Fruit fly (Drosophila melanogaster) whole organism, embryonic: Measurements from ENCODE around the gene Rsph1.
A peak's percentile ranks its signal among the peaks of the same experiment; 100 is the strongest.

Source experiments
- Antp ChIP-seq: fragments of 200-800 bp; sonication (Bioruptor generic); optimal IDR thresholded peaks from 3 replicates; lab custom pipeline; 2016; ENCODE audit warnings: missing biosample characterization, missing genetic modification characterization
- Asciz ChIP-seq: fragments of 200-800 bp; sonication (Bioruptor generic); optimal IDR thresholded peaks from 2 replicates; lab custom pipeline; 2017; ENCODE audit warnings: missing biosample characterization, mild to moderate bottlenecking, missing genetic modification characterization, missing genetic modification reagents
- B-H1 ChIP-seq: fragments of 200-800 bp; sonication (Bioruptor generic); IDR thresholded peaks from 3 replicates; pipeline ENCODE4 v1.3.6; 2022; ENCODE audit warnings: missing biosample characterization, missing genetic modification characterization
- B-H2 ChIP-seq: fragments of 200-800 bp; sonication (Bioruptor generic); optimal IDR thresholded peaks from 2 replicates; lab custom pipeline; 2018; ENCODE audit warnings: missing biosample characterization, mild to moderate bottlenecking, missing genetic modification characterization
- CG10431 ChIP-seq: fragments of 200-800 bp; sonication (Bioruptor generic); optimal IDR thresholded peaks from 3 replicates; lab custom pipeline; 2018; ENCODE audit warnings: missing biosample characterization, mild to moderate bottlenecking, missing genetic modification characterization
- CG10462 ChIP-seq: fragments of 200-800 bp; sonication (Bioruptor generic); optimal IDR thresholded peaks from 2 replicates; lab custom pipeline; 2016; ENCODE audit warnings: missing biosample characterization, missing genetic modification characterization
- CG11504 ChIP-seq: fragments of 200-800 bp; sonication (Bioruptor generic); optimal IDR thresholded peaks from 3 replicates; lab custom pipeline; 2019; ENCODE audit warnings: missing biosample characterization, mild to moderate bottlenecking, missing genetic modification characterization, moderate library complexity
- CG11696 ChIP-seq: fragments of 200-800 bp; sonication (Bioruptor generic); IDR thresholded peaks from 2 replicates; pipeline ENCODE4 v1.3.6; 2022; ENCODE audit warnings: missing biosample characterization, missing genetic modification characterization
- CG12219 ChIP-seq: fragments of 200-800 bp; sonication (Bioruptor generic); optimal IDR thresholded peaks from 3 replicates; lab custom pipeline; 2018; ENCODE audit warnings: missing biosample characterization, mild to moderate bottlenecking, missing genetic modification characterization
- CG12236 ChIP-seq: fragments of 200-800 bp; sonication (Bioruptor generic); optimal IDR thresholded peaks from 2 replicates; lab custom pipeline; 2016; ENCODE audit warnings: missing biosample characterization, missing genetic modification characterization
- CG12391 ChIP-seq: fragments of 200-800 bp; sonication (Bioruptor generic); optimal IDR thresholded peaks from 3 replicates; lab custom pipeline; 2018; ENCODE audit warnings: missing biosample characterization, mild to moderate bottlenecking, missing genetic modification characterization, moderate library complexity
- CG12744 ChIP-seq: fragments of 200-800 bp; sonication (Bioruptor generic); optimal IDR thresholded peaks from 2 replicates; lab custom pipeline; 2016; ENCODE audit warnings: missing biosample characterization, missing genetic modification characterization
- CG13296 ChIP-seq: fragments of 200-800 bp; sonication (Bioruptor generic); optimal IDR thresholded peaks from 3 replicates; lab custom pipeline; 2018; ENCODE audit warnings: missing biosample characterization, mild to moderate bottlenecking, missing genetic modification characterization
- CG13775 ChIP-seq: fragments of 200-800 bp; sonication (Bioruptor generic); optimal IDR thresholded peaks from 3 replicates; lab custom pipeline; 2017; ENCODE audit warnings: missing biosample characterization, mild to moderate bottlenecking, missing genetic modification characterization
- CG1647 ChIP-seq: fragments of 200-800 bp; sonication (Bioruptor generic); optimal IDR thresholded peaks from 3 replicates; lab custom pipeline; 2016; ENCODE audit warnings: missing biosample characterization, missing genetic modification characterization
- CG1792 ChIP-seq: fragments of 200-800 bp; sonication (Bioruptor generic); optimal IDR thresholded peaks from 2 replicates; lab custom pipeline; 2016; ENCODE audit warnings: missing biosample characterization, missing genetic modification characterization
- CG31365 ChIP-seq: fragments of 200-800 bp; sonication (Bioruptor generic); optimal IDR thresholded peaks from 2 replicates; lab custom pipeline; 2018; ENCODE audit warnings: missing biosample characterization, mild to moderate bottlenecking, missing genetic modification characterization
- CG33213 ChIP-seq: fragments of 200-800 bp; sonication (Bioruptor generic); optimal IDR thresholded peaks from 3 replicates; lab custom pipeline; 2016; ENCODE audit warnings: missing biosample characterization, missing genetic modification characterization
- CG34376 ChIP-seq: fragments of 200-800 bp; sonication (Bioruptor generic); optimal IDR thresholded peaks from 2 replicates; lab custom pipeline; 2018; ENCODE audit warnings: missing biosample characterization, mild to moderate bottlenecking, missing genetic modification characterization
- CG4360 ChIP-seq: fragments of 200-800 bp; sonication (Bioruptor generic); IDR thresholded peaks from 2 replicates; pipeline ENCODE4 v1.3.6; 2022; ENCODE audit warnings: missing biosample characterization, missing genetic modification characterization
- CG7372 ChIP-seq: fragments of 200-800 bp; sonication (Bioruptor generic); IDR thresholded peaks from 2 replicates; pipeline ENCODE4 v1.3.6; 2022; ENCODE audit warnings: missing biosample characterization, missing genetic modification characterization
- CG7839 ChIP-seq: fragments of 200-800 bp; sonication (Bioruptor generic); optimal IDR thresholded peaks from 3 replicates; lab custom pipeline; 2018; ENCODE audit warnings: missing biosample characterization, mild to moderate bottlenecking, missing genetic modification characterization, moderate library complexity
- CG8089 ChIP-seq: fragments of 200-800 bp; sonication (Bioruptor generic); optimal IDR thresholded peaks from 3 replicates; lab custom pipeline; 2016; ENCODE audit warnings: missing biosample characterization, missing genetic modification characterization
- CG8290 ChIP-seq, 3 experiments: fragments of 200-800 bp; sonication (Bioruptor generic); optimal IDR thresholded peaks; 2 replicates each; lab custom pipeline; 2016 to 2019; ENCODE audit warnings: missing biosample characterization in 3 of 3, missing genetic modification characterization in 3 of 3, mild to moderate bottlenecking in 2 of 3, moderate library complexity in 1 of 3
- CG8944 ChIP-seq: fragments of 200-800 bp; sonication (Bioruptor generic); optimal IDR thresholded peaks from 3 replicates; lab custom pipeline; 2016; ENCODE audit warnings: missing biosample characterization, missing genetic modification characterization
- D ChIP-seq, 2 experiments: fragments of 200-800 bp in 1 of 2; fragments of >200 bp in 1 of 2; sonication (Bioruptor generic) in 1 of 2; optimal IDR thresholded peaks; 2 replicates in 1 of 2; 3 replicates in 1 of 2; lab custom pipeline; 2017; ENCODE audit warnings: mild to moderate bottlenecking in 1 of 2, missing biosample characterization in 1 of 2, missing genetic modification characterization in 1 of 2, missing genetic modification reagents in 1 of 2
- D19A ChIP-seq: fragments of 200-800 bp; optimal IDR thresholded peaks from 3 replicates; lab custom pipeline; 2019; ENCODE audit warnings: missing biosample characterization, mild to moderate bottlenecking, missing genetic modification characterization, moderate library complexity
- Ets97D ChIP-seq: fragments of 200-800 bp; sonication (Bioruptor generic); optimal IDR thresholded peaks from 3 replicates; lab custom pipeline; 2016; ENCODE audit warnings: missing biosample characterization, missing genetic modification characterization
- HHEX ChIP-seq: fragments of 200-800 bp; sonication (Bioruptor generic); optimal IDR thresholded peaks from 3 replicates; lab custom pipeline; 2017; ENCODE audit warnings: missing biosample characterization, mild to moderate bottlenecking, missing genetic modification characterization, missing genetic modification reagents
- HmgD ChIP-seq: fragments of 200-800 bp; sonication (Bioruptor generic); optimal IDR thresholded peaks from 3 replicates; lab custom pipeline; 2016; ENCODE audit warnings: missing biosample characterization, missing genetic modification characterization
- Hmx ChIP-seq: fragments of 200-800 bp; sonication (Bioruptor generic); optimal IDR thresholded peaks from 2 replicates; lab custom pipeline; 2016; ENCODE audit warnings: missing biosample characterization, missing genetic modification characterization
- Kr ChIP-seq: fragments of 200-800 bp; sonication (Bioruptor generic); optimal IDR thresholded peaks from 2 replicates; lab custom pipeline; 2017; ENCODE audit warnings: missing biosample characterization, mild to moderate bottlenecking, missing genetic modification characterization
- Mad ChIP-seq: fragments of 200-800 bp; sonication (Bioruptor generic); optimal IDR thresholded peaks from 2 replicates; lab custom pipeline; 2016; ENCODE audit warnings: missing biosample characterization, missing genetic modification characterization
- Meics ChIP-seq: fragments of 200-800 bp; sonication (Bioruptor generic); optimal IDR thresholded peaks from 2 replicates; lab custom pipeline; 2017; ENCODE audit warnings: missing biosample characterization, mild to moderate bottlenecking, missing genetic modification characterization
- PHDP ChIP-seq: fragments of 200-800 bp; sonication (Bioruptor generic); optimal IDR thresholded peaks from 3 replicates; lab custom pipeline; 2018; ENCODE audit warnings: missing biosample characterization, mild to moderate bottlenecking, missing genetic modification characterization, moderate library complexity
- Ptx1 ChIP-seq: fragments of 200-800 bp; sonication (Bioruptor generic); IDR thresholded peaks from 2 replicates; pipeline ENCODE4 v1.3.6; 2022; ENCODE audit warnings: missing biosample characterization, missing genetic modification characterization
- Rx ChIP-seq: fragments of 200-800 bp; sonication (Bioruptor generic); IDR thresholded peaks from 2 replicates; pipeline ENCODE4 v1.3.6; 2022; ENCODE audit warnings: missing biosample characterization, missing genetic modification characterization
- Scr ChIP-seq: fragments of 200-800 bp; sonication (Bioruptor generic); IDR thresholded peaks from 2 replicates; pipeline ENCODE4 v1.3.6; 2022; ENCODE audit warnings: missing biosample characterization, missing genetic modification characterization; ENCODE audit not compliant: partially characterized antibody
- Ssrp ChIP-seq: fragments of 200-800 bp; sonication (Bioruptor generic); optimal IDR thresholded peaks from 2 replicates; lab custom pipeline; 2018; ENCODE audit warnings: missing biosample characterization, mild to moderate bottlenecking, missing genetic modification characterization, moderate library complexity
- ab ChIP-seq: fragments of 200-800 bp; sonication (Bioruptor generic); optimal IDR thresholded peaks from 2 replicates; lab custom pipeline; 2016; ENCODE audit warnings: missing biosample characterization, missing genetic modification characterization
- bowl ChIP-seq: fragments of 200-800 bp; sonication (Bioruptor generic); IDR thresholded peaks from 2 replicates; pipeline ENCODE4 v1.3.6; 2022; ENCODE audit warnings: missing biosample characterization, missing genetic modification characterization
- cad ChIP-seq: fragments of >200 bp; optimal IDR thresholded peaks from 2 replicates; lab custom pipeline; 2017; ENCODE audit warnings: missing biosample characterization, missing genetic modification characterization
- caup ChIP-seq: fragments of 200-800 bp; sonication (Bioruptor generic); optimal IDR thresholded peaks from 3 replicates; lab custom pipeline; 2017; ENCODE audit warnings: missing biosample characterization, mild to moderate bottlenecking, missing genetic modification characterization, moderate library complexity; ENCODE audit not compliant: severe bottlenecking
- fru ChIP-seq: fragments of >200 bp; optimal IDR thresholded peaks from 2 replicates; lab custom pipeline; 2017
- gsb-n ChIP-seq: fragments of 200-800 bp; sonication (Bioruptor generic); optimal IDR thresholded peaks from 3 replicates; lab custom pipeline; 2018; ENCODE audit warnings: missing biosample characterization, mild to moderate bottlenecking, missing genetic modification characterization
- h ChIP-seq: fragments of >200 bp; optimal IDR thresholded peaks from 2 replicates; lab custom pipeline; 2017
- oc ChIP-seq: fragments of 200-800 bp; sonication (Bioruptor generic); optimal IDR thresholded peaks from 2 replicates; lab custom pipeline; 2018; ENCODE audit warnings: missing biosample characterization, mild to moderate bottlenecking, missing genetic modification characterization, moderate library complexity
- stwl ChIP-seq: fragments of 200-800 bp; sonication (Bioruptor generic); optimal IDR thresholded peaks from 3 replicates; lab custom pipeline; 2018; ENCODE audit warnings: missing biosample characterization, mild to moderate bottlenecking, missing genetic modification characterization, moderate library complexity
- tin ChIP-seq: fragments of 200-800 bp; sonication (Bioruptor generic); optimal IDR thresholded peaks from 3 replicates; lab custom pipeline; 2016; ENCODE audit warnings: missing biosample characterization, missing genetic modification characterization
- trem ChIP-seq: fragments of 200-800 bp; optimal IDR thresholded peaks from 3 replicates; lab custom pipeline; 2019; ENCODE audit warnings: missing biosample characterization, mild to moderate bottlenecking, missing genetic modification characterization, moderate library complexity
- wek ChIP-seq: fragments of 200-800 bp; sonication (Bioruptor generic); optimal IDR thresholded peaks from 3 replicates; lab custom pipeline; 2018; ENCODE audit warnings: missing biosample characterization, mild to moderate bottlenecking, missing genetic modification characterization, moderate library complexity

Gene Rsph1

DNA sequence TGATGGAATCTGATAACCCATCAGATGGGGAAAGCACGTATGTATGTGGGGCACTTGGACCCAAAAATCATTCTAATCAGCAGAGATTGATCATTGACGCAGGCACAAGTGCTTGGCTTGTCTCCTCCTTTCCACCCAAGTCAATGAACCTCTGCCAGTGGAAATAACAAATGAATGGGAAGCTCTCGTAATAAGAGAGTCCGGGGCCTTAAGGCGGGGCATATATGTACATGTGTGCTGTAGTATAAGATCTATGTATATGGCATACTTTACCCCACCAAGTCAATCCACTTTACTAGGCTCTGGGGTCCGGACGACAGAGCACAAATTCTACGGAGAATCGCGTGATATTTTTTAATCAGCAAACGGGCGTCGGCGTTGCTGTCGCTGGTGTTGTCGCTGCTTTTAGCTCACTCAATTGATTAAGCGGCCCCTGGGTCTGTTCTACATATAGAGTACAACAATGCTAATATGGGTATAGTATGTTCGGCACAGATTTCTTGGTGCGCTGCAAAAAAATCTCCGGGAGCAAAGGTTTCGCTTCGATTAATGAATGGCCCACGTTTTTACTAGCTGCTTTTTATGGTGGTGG lies 22.9 kb downstream of the Rsph1 start (continued):
- no peak for TF ChIP-seq CG7372
- no peak for TF ChIP-seq CG11504
- no peak for TF ChIP-seq CG8089 (GFP tag; lab: Kevin White, UChicago)
- no peak for TF ChIP-seq CG10431 (GFP tag; lab: Kevin White, UChicago)
- TF ChIP-seq D (optimal IDR thresholded peaks at IDR 0.05; lab: Kevin White, UChicago): no peak
- no peak for TF ChIP-seq D (GFP tag; optimal IDR thresholded peaks at IDR 0.05; lab: Kevin White, UChicago)
- TF ChIP-seq B-H2: peak; percentile 35
- TF ChIP-seq CG13775 (GFP tag; lab: Kevin White, UChicago): no peak
- TF ChIP-seq wek (GFP tag; lab: Kevin White, UChicago): no peak
- no peak for TF ChIP-seq Antp
- no peak for TF ChIP-seq CG8944 (GFP tag; lab: Kevin White, UChicago)
- no peak for TF ChIP-seq Asciz (GFP tag; lab: Kevin White, UChicago)
- TF ChIP-seq PHDP: no peak
- no peak for TF ChIP-seq Kr (GFP tag; lab: Kevin White, UChicago)
- no peak for TF ChIP-seq oc (tag; lab: Kevin White, UChicago)
- TF ChIP-seq tin: no peak
- no peak for TF ChIP-seq CG1792 (GFP tag; lab: Kevin White, UChicago)
- TF ChIP-seq CG12236 (GFP tag; lab: Kevin White, UChicago): no peak
- no peak for TF ChIP-seq CG7839 (tag; lab: Kevin White, UChicago)
- no peak for TF ChIP-seq stwl (tag; lab: Kevin White, UChicago)
- TF ChIP-seq CG13296: peak; percentile 37
- no peak for TF ChIP-seq cad
- TF ChIP-seq HHEX (GFP tag; lab: Kevin White, UChicago): no peak
- no peak for TF ChIP-seq Mad (GFP tag; lab: Kevin White, UChicago)
- no peak for TF ChIP-seq gsb-n (tag; lab: Kevin White, UChicago)
- TF ChIP-seq CG4360 (GFP tag; lab: Robert Waterston, UW): no peak
- no peak for TF ChIP-seq D19A (tag; lab: Kevin White, UChicago)
- TF ChIP-seq fru (lab: Kevin White, UChicago): no peak
- TF ChIP-seq CG11696 (GFP tag; lab: Robert Waterston, UW): no peak
- TF ChIP-seq CG12391 (tag; lab: Kevin White, UChicago): no peak
- no peak for TF ChIP-seq Scr (GFP tag; lab: Robert Waterston, UW)
- TF ChIP-seq HmgD (GFP tag; lab: Kevin White, UChicago): no peak
- no peak for TF ChIP-seq CG31365 (tag; lab: Kevin White, UChicago)
- TF ChIP-seq CG12219 (GFP tag; lab: Kevin White, UChicago): no peak
- TF ChIP-seq trem (tag; lab: Kevin White, UChicago): no peak
- peak; percentile 32 for TF ChIP-seq Meics (GFP tag; lab: Kevin White, UChicago)
- TF ChIP-seq Ptx1 (GFP tag; lab: Robert Waterston, UW): no peak
- TF ChIP-seq B-H1: no peak
- no peak for TF ChIP-seq bowl (GFP tag; lab: Robert Waterston, UW)
- TF ChIP-seq Ets97D: no peak
- no peak for TF ChIP-seq CG10462 (GFP tag; lab: Kevin White, UChicago)
- TF ChIP-seq CG12744: no peak
- no peak for TF ChIP-seq h
- no peak for TF ChIP-seq caup (GFP tag; lab: Kevin White, UChicago)
- no peak for TF ChIP-seq Hmx
- TF ChIP-seq Ssrp (tag; lab: Kevin White, UChicago): no peak
- TF ChIP-seq CG8290 (GFP tag; optimal IDR thresholded peaks at IDR 0.05; lab: Kevin White, UChicago): no peak
- peak in 1 of 2 experiments; percentile 37 for TF ChIP-seq CG8290 (tag; optimal IDR thresholded peaks at IDR 0.05; lab: Kevin White, UChicago)
- TF ChIP-seq CG1647 (GFP tag; lab: Kevin White, UChicago): no peak
- no peak for TF ChIP-seq CG33213 (GFP tag; lab: Kevin White, UChicago)
- TF ChIP-seq ab (GFP tag; lab: Kevin White, UChicago): no peak
- peak; percentile 96 for TF ChIP-seq CG34376 (GFP tag; lab: Kevin White, UChicago)
- no peak for TF ChIP-seq Rx (GFP tag; lab: Robert Waterston, UW)
